Worm (Caenorhabditis elegans): ENCODE data around the gene smu-2.

smu-2 gene

DNA sequence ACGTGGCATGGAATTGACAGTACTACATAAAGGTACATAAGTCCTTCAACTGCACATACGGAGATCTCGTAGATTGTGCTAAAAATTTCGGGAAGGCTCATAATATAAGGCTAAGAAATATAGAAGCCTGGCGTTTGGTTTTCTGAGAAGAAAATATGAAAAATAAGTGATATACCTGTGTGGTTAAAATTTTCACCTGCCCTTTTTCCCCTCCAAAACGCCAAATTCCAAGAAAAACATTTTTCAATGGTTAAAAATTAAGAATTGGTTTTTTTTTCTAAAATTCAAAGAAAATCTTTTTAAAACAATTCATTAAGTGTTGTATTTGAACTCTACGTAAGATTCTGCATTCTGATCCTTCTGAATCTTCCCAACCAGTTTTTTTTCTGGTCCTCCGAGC lies 32.4 kb downstream of the smu-2 start, which contains the start of gene srz-5:
TSS of gene srz-5 (minus strand) at position 101 of the 400 bp plus-strand sequence.
- TF ChIP-seq nhr-120 (GFP tag; IDR thresholded peaks at IDR 0.05) (no peak), zfh-2 (GFP tag; conservative IDR thresholded peaks at IDR 0.05) (no peak), rcor-1 (GFP tag; IDR thresholded peaks at IDR 0.05) (no peak), bed-2 (GFP tag; IDR thresholded peaks at IDR 0.05) (no peak), nhr-179 (tag; optimal IDR thresholded peaks at IDR 0.05) (no peak), pha-4 (tag; optimal IDR thresholded peaks at IDR 0.05) (no peak), unc-130 (GFP tag; optimal IDR thresholded peaks at IDR 0.05) (no peak), athp-1 (tag; optimal IDR thresholded peaks at IDR 0.05) (no peak), D2030.7 (GFP tag; IDR thresholded peaks at IDR 0.05) (no peak), lin-40 (tag; optimal IDR thresholded peaks at IDR 0.05) (no peak), ceh-40 (GFP tag; IDR thresholded peaks at IDR 0.05) (no peak), B0336.3 (GFP tag; IDR thresholded peaks at IDR 0.05) (no peak), dpl-1 (GFP tag; optimal IDR thresholded peaks at IDR 0.05) (no peak), ets-4 (GFP tag; optimal IDR thresholded peaks at IDR 0.05) (no peak)

DNA sequence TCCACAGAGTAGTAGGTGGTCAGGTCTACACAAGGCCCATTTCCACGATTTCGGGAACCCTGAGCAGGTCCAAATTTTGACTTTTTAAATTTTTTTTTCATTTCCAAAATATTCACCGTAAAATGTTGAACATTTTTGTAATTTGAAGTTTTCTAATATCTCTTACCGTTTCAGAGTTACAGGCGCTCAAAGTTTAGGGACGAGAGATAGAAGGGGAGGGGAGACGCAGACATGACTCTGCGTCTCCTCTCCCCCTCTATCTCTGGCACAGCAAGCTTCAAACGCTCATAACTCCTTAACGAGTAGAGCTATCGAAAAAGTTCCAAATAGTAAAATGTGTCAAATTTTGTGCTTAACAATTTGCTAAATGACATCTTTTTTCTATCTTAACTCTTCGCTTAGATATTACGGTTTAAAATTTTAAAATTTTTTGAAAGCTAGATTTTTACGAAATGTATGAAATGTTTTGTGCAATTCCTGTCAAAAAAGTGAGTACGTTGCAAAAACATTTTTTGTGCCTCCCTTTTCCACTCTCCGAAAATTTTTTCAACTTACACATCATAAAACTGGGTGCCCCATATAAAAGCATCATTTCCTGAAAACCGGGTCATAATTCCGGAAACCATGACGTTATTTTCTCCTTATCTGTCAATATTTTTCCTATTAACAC lies 33.3 kb downstream of the smu-2 start, which contains the start of the genes Y49F6B.14 and clec-125:
TSS of gene Y49F6B.14 (minus strand) at position 101 of the 670 bp plus-strand sequence.
TSS of gene clec-125 (plus strand) at position 620 of the 670 bp plus-strand sequence.
- peak; percentile 75 for TF ChIP-seq hmg-1.2 (GFP tag; IDR thresholded peaks at IDR 0.05)
- no peak for TF ChIP-seq attf-6 (GFP tag; IDR thresholded peaks at IDR 0.05)

DNA sequence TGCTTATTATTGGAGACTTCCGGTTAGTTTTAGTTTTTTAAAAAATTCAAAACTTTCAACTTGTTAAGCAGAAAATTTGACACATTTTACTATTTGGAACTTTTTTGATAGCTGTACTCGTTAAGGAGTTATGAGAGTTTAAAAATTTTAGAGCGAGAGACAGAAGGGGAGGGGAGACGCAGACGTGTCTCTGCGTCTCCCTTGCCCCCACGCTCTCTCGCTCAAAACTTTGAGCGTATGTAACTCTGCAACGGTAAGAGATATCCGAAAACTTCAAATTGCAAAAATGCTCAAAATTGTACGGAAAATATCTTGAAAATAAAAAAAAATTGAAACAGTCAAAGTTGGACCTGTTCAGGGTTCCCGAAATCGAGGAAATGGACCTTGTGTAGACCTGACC lies 34.0 kb downstream of the smu-2 start:
- no peak for TF ChIP-seq lag-1 (GFP tag; IDR thresholded peaks at IDR 0.05)
- no peak for TF ChIP-seq ets-4 (GFP tag; optimal IDR thresholded peaks at IDR 0.05)
- TF ChIP-seq hmg-1.2 (GFP tag; IDR thresholded peaks at IDR 0.05): peak; percentile 90
- no peak for TF ChIP-seq mes-4 (tag; optimal IDR thresholded peaks at IDR 0.05)

DNA sequence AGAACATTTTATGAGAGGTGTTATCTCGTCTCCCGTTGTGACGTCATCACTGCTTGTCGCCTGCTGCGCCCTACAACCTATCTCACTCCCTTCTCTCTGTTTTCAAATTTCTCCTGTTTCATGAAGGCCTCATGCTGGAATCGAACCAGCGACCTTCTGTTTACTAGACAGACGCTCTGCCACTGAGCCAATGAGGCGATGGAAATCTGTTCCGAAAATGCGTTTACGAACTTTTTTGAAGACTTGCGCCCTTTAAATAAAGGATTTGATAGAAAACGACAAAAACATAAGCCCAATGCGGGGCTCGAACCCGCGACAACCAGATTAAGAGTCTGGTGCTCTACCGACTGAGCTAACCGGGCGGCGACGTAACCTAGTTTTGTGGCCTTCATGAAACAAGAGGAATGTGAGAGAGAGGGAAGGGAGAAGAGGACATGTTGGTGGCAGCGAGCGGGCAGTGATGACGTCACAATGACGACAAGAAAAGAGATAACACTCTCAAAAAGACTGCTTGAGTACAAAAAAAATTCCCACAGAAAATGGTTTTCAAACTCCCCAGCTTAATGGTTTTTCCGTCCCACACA lies 36.8 kb downstream of the smu-2 start, which contains the start of gene clec-126:
TSS of gene clec-126 (plus strand) at position 534 of the 584 bp plus-strand sequence.
- TF ChIP-seq pbrm-1 (GFP tag; IDR thresholded peaks at IDR 0.05) (peak; percentile 79), ztf-6 (GFP tag; IDR thresholded peaks at IDR 0.05) (peak; percentile 80), nfyb-1 (GFP tag; IDR thresholded peaks at IDR 0.05) (peak; percentile 89), madf-10 (tag; optimal IDR thresholded peaks at IDR 0.05) (peak; percentile 87), snpc-1.3 (tag; optimal IDR thresholded peaks at IDR 0.05; ENCODE audit: insufficient read depth) (peak; percentile 80), tbx-9 (tag; optimal IDR thresholded peaks at IDR 0.05; ENCODE audit: borderline replicate concordance) (no peak), zfh-2 (GFP tag; conservative IDR thresholded peaks at IDR 0.05) (peak; percentile 50; the same call in 1 of the 2 replicates), him-1 (tag; optimal IDR thresholded peaks at IDR 0.05) (peak; percentile 87), egrh-3 (GFP tag; IDR thresholded peaks at IDR 0.05) (peak; percentile 54), mel-28 (tag; optimal IDR thresholded peaks at IDR 0.05; ENCODE audit: borderline replicate concordance) (no peak), sea-2 (GFP tag; IDR thresholded peaks at IDR 0.05) (no peak), hmg-1.2 (GFP tag; IDR thresholded peaks at IDR 0.05) (peak; percentile 77), lin-35 (GFP tag; optimal IDR thresholded peaks at IDR 0.05) (peak in 1 of 3 experiments; percentile 58), sptf-2 (GFP tag; optimal IDR thresholded peaks at IDR 0.05) (peak; percentile 28), chd-7 (tag; optimal IDR thresholded peaks at IDR 0.05) (peak; percentile 59), mes-4 (tag; optimal IDR thresholded peaks at IDR 0.05) (peak; percentile 77), C17E4.6 (GFP tag; IDR thresholded peaks at IDR 0.05) (0 out of 2 replicates have a peak, but pooled peaks have one; percentile 16), lin-26 (GFP tag; IDR thresholded peaks at IDR 0.05) (peak; percentile 87), egl-18 (GFP tag; IDR thresholded peaks at IDR 0.05) (no peak), nhr-80 (tag; optimal IDR thresholded peaks at IDR 0.05) (peak; percentile 69), tlf-1 (GFP tag; optimal IDR thresholded peaks at IDR 0.05) (peak; percentile 77), egl-44 (GFP tag; IDR thresholded peaks at IDR 0.05) (peak; percentile 73), T26A5.8 (tag; optimal IDR thresholded peaks at IDR 0.05) (no peak), unc-130 (GFP tag; optimal IDR thresholded peaks at IDR 0.05) (peak; percentile 80), F57C9.4 (tag; optimal IDR thresholded peaks at IDR 0.05) (no peak), F55B11.4 (tag; optimal IDR thresholded peaks at IDR 0.05; ENCODE audit: borderline replicate concordance, insufficient read depth) (no peak), dpl-1 (GFP tag; optimal IDR thresholded peaks at IDR 0.05) (peak; percentile 31), F52B5.7 (tag; optimal IDR thresholded peaks at IDR 0.05) (peak; percentile 51)

Measured in whole organism, young adult.